Fruit fly (Drosophila melanogaster) whole organism, embryonic: ENCODE measurements around the gene CCT3.
A peak's percentile ranks its signal among the peaks of the same experiment; 100 is the strongest.

Experiments used
- CG1233 ChIP-seq: fragments of 200-800 bp; sonication (Bioruptor generic); optimal IDR thresholded peaks from 4 replicates; lab custom pipeline; 2018; ENCODE audit warnings: missing biosample characterization, mild to moderate bottlenecking, missing genetic modification characterization
- CG13287 ChIP-seq: fragments of 200-800 bp; sonication (Bioruptor generic); IDR thresholded peaks from 2 replicates; pipeline ENCODE4 v1.3.6; 2022; ENCODE audit warnings: missing biosample characterization, missing genetic modification characterization; ENCODE audit not compliant: partially characterized antibody
- CG14441 ChIP-seq: fragments of 200-800 bp; sonication (Bioruptor generic); IDR thresholded peaks from 2 replicates; pipeline ENCODE4 v1.3.6; 2022; ENCODE audit warnings: missing biosample characterization, missing genetic modification characterization
- CG16779 ChIP-seq: fragments of 200-800 bp; sonication (Bioruptor generic); IDR thresholded peaks from 2 replicates; pipeline ENCODE4 v1.3.6; 2022; ENCODE audit warnings: missing biosample characterization, missing genetic modification characterization
- CG2875 ChIP-seq: fragments of 200-800 bp; sonication (Bioruptor generic); optimal IDR thresholded peaks from 2 replicates; lab custom pipeline; 2017; ENCODE audit warnings: missing biosample characterization, mild to moderate bottlenecking, missing genetic modification characterization, missing genetic modification reagents
- CG30403 ChIP-seq: fragments of 200-800 bp; sonication (Bioruptor generic); optimal IDR thresholded peaks from 3 replicates; lab custom pipeline; 2016; ENCODE audit warnings: missing biosample characterization, missing genetic modification characterization
- CG34224 ChIP-seq: fragments of 200-800 bp; sonication (Bioruptor generic); IDR thresholded peaks from 3 replicates; pipeline ENCODE4 v1.3.6; 2022; ENCODE audit warnings: missing biosample characterization, missing genetic modification characterization; ENCODE audit not compliant: partially characterized antibody
- CG4328 ChIP-seq: fragments of 200-800 bp; sonication (Bioruptor generic); optimal IDR thresholded peaks from 3 replicates; lab custom pipeline; 2017; ENCODE audit warnings: missing biosample characterization, missing genetic modification reagents, missing genetic modification characterization
- CG43689 ChIP-seq: fragments of 200-800 bp; sonication (Bioruptor generic); IDR thresholded peaks from 2 replicates; pipeline ENCODE4 v1.3.6; 2022; ENCODE audit warnings: missing biosample characterization, missing genetic modification characterization
- CG4617 ChIP-seq: fragments of 200-800 bp; sonication (Bioruptor generic); optimal IDR thresholded peaks from 3 replicates; lab custom pipeline; 2016; ENCODE audit warnings: missing biosample characterization, missing genetic modification characterization, borderline replicate concordance
- CG6175 ChIP-seq: fragments of 200-800 bp; sonication (Bioruptor generic); IDR thresholded peaks from 3 replicates; pipeline ENCODE4 v1.3.6; 2022; ENCODE audit warnings: missing biosample characterization, missing genetic modification characterization
- CG7372 ChIP-seq: fragments of 200-800 bp; sonication (Bioruptor generic); IDR thresholded peaks from 2 replicates; pipeline ENCODE4 v1.3.6; 2022; ENCODE audit warnings: missing biosample characterization, missing genetic modification characterization
- CG9609 ChIP-seq: fragments of 200-800 bp; sonication (Bioruptor generic); optimal IDR thresholded peaks from 3 replicates; lab custom pipeline; 2016; ENCODE audit warnings: missing biosample characterization, missing genetic modification characterization
- CG9817 ChIP-seq: fragments of 200-800 bp; sonication (Bioruptor generic); optimal IDR thresholded peaks from 2 replicates; lab custom pipeline; 2018; ENCODE audit warnings: missing biosample characterization, mild to moderate bottlenecking, missing genetic modification characterization, moderate library complexity
- CG9876 ChIP-seq: fragments of 200-800 bp; sonication (Bioruptor generic); optimal IDR thresholded peaks from 2 replicates; lab custom pipeline; 2016; ENCODE audit warnings: missing biosample characterization, missing genetic modification characterization
- CG9932 ChIP-seq: fragments of 200-800 bp; sonication (Bioruptor generic); IDR thresholded peaks from 2 replicates; pipeline ENCODE4 v1.3.6; 2022; ENCODE audit warnings: missing biosample characterization, missing genetic modification characterization
- Doc2 ChIP-seq: fragments of 200-800 bp; sonication (Bioruptor generic); IDR thresholded peaks from 2 replicates; pipeline ENCODE4 v1.3.6; 2022; ENCODE audit warnings: missing biosample characterization, missing genetic modification characterization
- Ets65A ChIP-seq: fragments of 200-800 bp; sonication (Bioruptor generic); peaks from one replicate; lab custom pipeline; 2016; ENCODE audit warnings: missing biosample characterization, missing genetic modification characterization
- GATAe ChIP-seq: fragments of 200-800 bp; sonication (Bioruptor generic); conservative IDR thresholded peaks from 2 replicates; pipeline ENCODE4 v1.3.6; 2022; ENCODE audit warnings: missing biosample characterization, missing genetic modification characterization
- H2.0 ChIP-seq: fragments of 200-800 bp; sonication (Bioruptor generic); IDR thresholded peaks from 2 replicates; pipeline ENCODE4 v1.3.6; 2022; ENCODE audit warnings: missing biosample characterization, missing genetic modification characterization
- MBD-R2 ChIP-seq: fragments of 200-800 bp; sonication (Bioruptor generic); IDR thresholded peaks from 2 replicates; pipeline ENCODE4 v1.3.6; 2022; ENCODE audit warnings: missing biosample characterization, missing genetic modification characterization
- Max ChIP-seq: fragments of 200-800 bp; sonication (Bioruptor generic); optimal IDR thresholded peaks from 2 replicates; lab custom pipeline; 2016; ENCODE audit warnings: missing biosample characterization, mild to moderate bottlenecking, missing genetic modification characterization
- NC2α ChIP-seq: fragments of 200-800 bp; sonication (Bioruptor generic); optimal IDR thresholded peaks from 2 replicates; lab custom pipeline; 2016; ENCODE audit warnings: missing biosample characterization, missing genetic modification characterization
- Nf-YB ChIP-seq: fragments of 200-800 bp; sonication (Bioruptor generic); optimal IDR thresholded peaks from 3 replicates; lab custom pipeline; 2019; ENCODE audit warnings: missing biosample characterization, mild to moderate bottlenecking, missing genetic modification characterization, moderate library complexity
- Oli ChIP-seq: fragments of 200-800 bp; sonication (Bioruptor generic); optimal IDR thresholded peaks from 2 replicates; lab custom pipeline; 2018; ENCODE audit warnings: missing biosample characterization, mild to moderate bottlenecking, missing genetic modification characterization, moderate library complexity
- Scr ChIP-seq: fragments of 200-800 bp; sonication (Bioruptor generic); IDR thresholded peaks from 2 replicates; pipeline ENCODE4 v1.3.6; 2022; ENCODE audit warnings: missing biosample characterization, missing genetic modification characterization; ENCODE audit not compliant: partially characterized antibody
- Sry-β ChIP-seq: fragments of 200-800 bp; sonication (Bioruptor generic); optimal IDR thresholded peaks from 2 replicates; lab custom pipeline; 2018; ENCODE audit warnings: missing biosample characterization, mild to moderate bottlenecking, missing genetic modification characterization, moderate library complexity
- Taf1 ChIP-seq: fragments of 200-800 bp; sonication (Bioruptor generic); IDR thresholded peaks from 2 replicates; pipeline ENCODE4 v1.3.6; 2022; ENCODE audit warnings: missing biosample characterization, missing genetic modification characterization
- ase ChIP-seq: fragments of 200-800 bp; sonication (Bioruptor generic); IDR thresholded peaks from 3 replicates; pipeline ENCODE4 v1.3.6; 2022; ENCODE audit warnings: missing biosample characterization, missing genetic modification characterization
- cas ChIP-seq: fragments of 200-800 bp; sonication (Bioruptor generic); IDR thresholded peaks from 2 replicates; pipeline ENCODE4 v1.3.6; 2022; ENCODE audit warnings: missing biosample characterization, missing genetic modification characterization
- chinmo ChIP-seq: fragments of 200-800 bp; sonication (Bioruptor generic); IDR thresholded peaks from 4 replicates; pipeline ENCODE4 v1.3.6; 2022; ENCODE audit warnings: missing biosample characterization, missing genetic modification characterization; ENCODE audit not compliant: partially characterized antibody
- corto ChIP-seq: fragments of 200-800 bp; sonication (Bioruptor generic); optimal IDR thresholded peaks from 2 replicates; lab custom pipeline; 2016; ENCODE audit warnings: missing biosample characterization, mild to moderate bottlenecking, missing genetic modification characterization, moderate library complexity
- danr ChIP-seq: fragments of 200-800 bp; sonication (Bioruptor generic); IDR thresholded peaks from 2 replicates; pipeline ENCODE4 v1.3.6; 2022; ENCODE audit warnings: missing biosample characterization, missing genetic modification characterization
- gro ChIP-seq: fragments of 200-800 bp; sonication (Bioruptor generic); optimal IDR thresholded peaks from 2 replicates; lab custom pipeline; 2016; ENCODE audit warnings: missing biosample characterization, missing genetic modification characterization
- ind ChIP-seq: fragments of 200-800 bp; sonication (Bioruptor generic); optimal IDR thresholded peaks from 3 replicates; lab custom pipeline; 2016; ENCODE audit warnings: missing biosample characterization, missing genetic modification characterization
- jing ChIP-seq: fragments of 200-800 bp; sonication (Bioruptor generic); optimal IDR thresholded peaks from 2 replicates; lab custom pipeline; 2018; ENCODE audit warnings: missing biosample characterization, mild to moderate bottlenecking, missing genetic modification characterization
- nmo ChIP-seq: fragments of 200-800 bp; sonication (Bioruptor generic); optimal IDR thresholded peaks from 2 replicates; lab custom pipeline; 2018; ENCODE audit warnings: missing biosample characterization, mild to moderate bottlenecking, missing genetic modification characterization, moderate library complexity
- onecut ChIP-seq: fragments of 200-800 bp; sonication (Bioruptor generic); IDR thresholded peaks from 2 replicates; pipeline ENCODE4 v1.3.6; 2022; ENCODE audit warnings: missing biosample characterization, missing genetic modification characterization
- p53 ChIP-seq: fragments of 200-800 bp; sonication (Bioruptor generic); optimal IDR thresholded peaks from 2 replicates; lab custom pipeline; 2016; ENCODE audit warnings: missing biosample characterization, missing genetic modification characterization
- pan ChIP-seq, 4 experiments: fragments of >200 bp in 3 of 4; fragments of 200-800 bp in 1 of 4; sonication (Bioruptor generic) in 1 of 4; optimal IDR thresholded peaks in 3 of 4; IDR thresholded peaks in 1 of 4; 2 replicates each; pipeline versions ENCODE4 v1.3.6 to Lab custom; 2017 to 2022; ENCODE audit warnings: missing biosample characterization in 2 of 4, missing genetic modification characterization in 2 of 4, mixed read lengths in 1 of 4
- pita ChIP-seq: fragments of 200-800 bp; sonication (Bioruptor generic); optimal IDR thresholded peaks from 2 replicates; lab custom pipeline; 2017; ENCODE audit warnings: missing biosample characterization, mild to moderate bottlenecking, missing genetic modification characterization
- pros ChIP-seq: fragments of 200-800 bp; sonication (Bioruptor generic); optimal IDR thresholded peaks from 3 replicates; lab custom pipeline; 2019; ENCODE audit warnings: missing biosample characterization, mild to moderate bottlenecking, missing genetic modification characterization, moderate library complexity
- pzg ChIP-seq: fragments of 200-800 bp; sonication (Bioruptor generic); optimal IDR thresholded peaks from 3 replicates; lab custom pipeline; 2018; ENCODE audit warnings: missing biosample characterization, mild to moderate bottlenecking, missing genetic modification characterization, moderate library complexity
- repo ChIP-seq: fragments of 200-800 bp; sonication (Bioruptor generic); optimal IDR thresholded peaks from 2 replicates; lab custom pipeline; 2016; ENCODE audit warnings: missing biosample characterization, missing genetic modification characterization
- rib ChIP-seq: fragments of 200-800 bp; sonication (Bioruptor generic); IDR thresholded peaks from 2 replicates; pipeline ENCODE4 v1.3.6; 2022; ENCODE audit warnings: missing biosample characterization, missing genetic modification characterization
- sisA ChIP-seq: fragments of 200-800 bp; sonication (Bioruptor generic); IDR thresholded peaks from 2 replicates; pipeline ENCODE4 v1.3.6; 2022; ENCODE audit warnings: missing biosample characterization, missing genetic modification characterization
- sug ChIP-seq: fragments of 200-800 bp; optimal IDR thresholded peaks from 2 replicates; lab custom pipeline; 2019; ENCODE audit warnings: missing biosample characterization, mild to moderate bottlenecking, missing genetic modification characterization, moderate library complexity
- tna ChIP-seq: fragments of 200-800 bp; sonication (Bioruptor generic); IDR thresholded peaks from 2 replicates; pipeline ENCODE4 v1.3.6; 2022; ENCODE audit warnings: missing biosample characterization, missing genetic modification characterization; ENCODE audit not compliant: partially characterized antibody
- toy ChIP-seq: fragments of 200-800 bp; sonication (Bioruptor generic); IDR thresholded peaks from 2 replicates; pipeline ENCODE4 v1.3.6; 2022; ENCODE audit warnings: missing biosample characterization, missing genetic modification characterization

Gene CCT3

DNA sequence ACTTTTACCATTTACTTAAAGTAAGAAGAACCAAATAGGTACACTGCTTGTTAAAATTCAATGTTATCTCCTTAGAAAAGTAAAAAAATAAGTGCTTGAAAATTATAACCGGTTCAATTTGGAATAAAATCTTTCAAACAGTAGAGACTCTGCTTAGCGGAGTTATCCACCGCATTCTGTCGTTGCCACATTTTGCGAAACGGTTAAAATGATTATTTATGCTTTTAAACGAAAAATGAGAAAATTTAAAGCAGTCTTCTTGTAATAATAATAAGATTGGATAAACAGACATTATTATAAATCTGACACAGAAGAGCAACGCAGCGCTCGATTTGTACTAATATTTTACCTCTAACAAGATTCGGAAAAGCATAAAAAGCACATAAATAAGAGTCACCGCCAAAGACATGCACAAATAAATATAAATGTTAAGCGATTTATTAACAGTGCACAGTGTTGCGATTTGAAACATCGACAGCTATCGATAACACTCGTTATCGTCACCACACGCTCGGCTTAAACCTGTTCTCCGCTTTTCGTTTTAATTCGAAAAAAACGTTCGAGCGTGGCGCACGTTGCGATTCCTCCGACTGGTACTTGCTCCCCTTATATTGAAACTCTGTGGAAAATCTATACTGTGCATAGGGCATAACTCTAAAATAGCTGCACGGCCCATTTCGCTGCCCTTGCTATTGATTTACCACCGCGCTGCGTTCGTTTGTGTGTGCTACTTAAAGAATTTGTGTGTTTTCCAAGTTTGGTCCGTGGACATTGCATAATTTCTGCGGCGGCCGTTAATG, 22.5 kb upstream of the CCT3 start, which contains the start of gene Fas1 (continued):
- TF ChIP-seq pan (optimal IDR thresholded peaks at IDR 0.05; lab: Kevin White, UChicago) (no peak), pan (GFP tag; optimal IDR thresholded peaks at IDR 0.05 in 1 of 2, IDR thresholded peaks at IDR 0.05 in 1 of 2) (no peak), NC2α (GFP tag; lab: Kevin White, UChicago) (no peak), chinmo (GFP tag; lab: Robert Waterston, UW) (no peak; the same call in 3 of the 4 replicates), CG13287 (GFP tag; lab: Robert Waterston, UW) (peak; percentile 71), gro (GFP tag; lab: Kevin White, UChicago) (no peak), ind (GFP tag; lab: Kevin White, UChicago) (no peak), onecut (peak; percentile 88), Scr (peak; percentile 71), CG9817 (tag; lab: Kevin White, UChicago) (no peak), pros (GFP tag; lab: Kevin White, UChicago) (peak; percentile 31), CG9876 (GFP tag; lab: Kevin White, UChicago) (no peak), CG30403 (GFP tag; lab: Kevin White, UChicago) (peak; percentile 2), Ets65A (GFP tag; lab: Kevin White, UChicago) (no peak), pzg (GFP tag; lab: Kevin White, UChicago) (peak; percentile 39), Oli (tag; lab: Kevin White, UChicago) (no peak), CG4328 (GFP tag; lab: Kevin White, UChicago) (no peak), CG6175 (GFP tag; lab: Robert Waterston, UW) (no peak), Doc2 (GFP tag; lab: Robert Waterston, UW) (no peak), GATAe (no peak), CG43689 (GFP tag; lab: Robert Waterston, UW) (no peak), CG7372 (GFP tag; lab: Robert Waterston, UW) (no peak), CG4617 (GFP tag; lab: Kevin White, UChicago) (no peak), cas (GFP tag; lab: Robert Waterston, UW) (no peak), jing (no peak), Taf1 (no peak), CG16779 (0 out of 2 replicates have a peak, but pooled peaks have one; percentile 10), H2.0 (GFP tag; lab: Robert Waterston, UW) (no peak), corto (no peak), sisA (GFP tag; lab: Robert Waterston, UW) (no peak), CG14441 (GFP tag; lab: Robert Waterston, UW) (no peak), repo (GFP tag; lab: Kevin White, UChicago) (no peak), rib (GFP tag; lab: Robert Waterston, UW) (no peak), ase (GFP tag; lab: Robert Waterston, UW) (no peak), Sry-β (GFP tag; lab: Kevin White, UChicago) (peak; percentile 69), toy (GFP tag; lab: Robert Waterston, UW) (no peak), Nf-YB (GFP tag; lab: Kevin White, UChicago) (no peak), CG1233 (GFP tag; lab: Kevin White, UChicago) (no peak), CG9932 (peak; percentile 29; the same call in 1 of the 2 replicates), CG9609 (GFP tag; lab: Kevin White, UChicago) (no peak), nmo (GFP tag; lab: Kevin White, UChicago) (peak; percentile 3), CG2875 (GFP tag; lab: Kevin White, UChicago) (no peak), danr (GFP tag; lab: Robert Waterston, UW) (no peak), pita (peak; percentile 93), sug (tag; lab: Kevin White, UChicago) (no peak), tna (0 out of 2 replicates have a peak, but pooled peaks have one; percentile 20), Max (no peak), p53 (GFP tag; lab: Kevin White, UChicago) (no peak), MBD-R2 (GFP tag; lab: Robert Waterston, UW) (peak; percentile 41), CG34224 (GFP tag; lab: Robert Waterston, UW) (peak; percentile 60)
